Worm (Caenorhabditis elegans): ENCODE results near the gene fbxb-55.

fbxb-55 gene

ce11 chrIV:4079514-4079913 lies 10.9 kb downstream of the fbxb-55 start, which contains the start of gene C35B1.4:
Gene C35B1.4, plus strand, starts transcription at chrIV:4079814.
- TF ChIP-seq him-1 (tag; optimal IDR thresholded peaks at IDR 0.05): no peak

ce11 chrIV:4080846-4081245 lies 12.3 kb downstream of the fbxb-55 start, which contains the start of the genes C35B1.9 and C35B1.3:
Gene C35B1.9, minus strand, starts transcription at chrIV:4080946.
Gene C35B1.3, plus strand, starts transcription at chrIV:4081151.
- TF ChIP-seq him-1 (tag; optimal IDR thresholded peaks at IDR 0.05) (no peak), W03F9.2 (tag; optimal IDR thresholded peaks at IDR 0.05) (no peak), dao-5 (tag; optimal IDR thresholded peaks at IDR 0.05) (no peak)

- no peak for TF ChIP-seq dao-5 (tag; optimal IDR thresholded peaks at IDR 0.05)
- TF ChIP-seq W03F9.2 (tag; optimal IDR thresholded peaks at IDR 0.05): no peak
- TF ChIP-seq him-1 (tag; optimal IDR thresholded peaks at IDR 0.05): no peak
Observed at ce11 chrIV:4082599-4082998, 14.0 kb downstream of the fbxb-55 start.

ce11 chrIV:4083094-4083493 lies 14.5 kb downstream of the fbxb-55 start:
- TF ChIP-seq dao-5 (tag; optimal IDR thresholded peaks at IDR 0.05) (no peak), him-1 (tag; optimal IDR thresholded peaks at IDR 0.05) (no peak), W03F9.2 (tag; optimal IDR thresholded peaks at IDR 0.05) (no peak)

- TF ChIP-seq W03F9.2 (tag; optimal IDR thresholded peaks at IDR 0.05) (no peak), dao-5 (tag; optimal IDR thresholded peaks at IDR 0.05) (no peak), him-1 (tag; optimal IDR thresholded peaks at IDR 0.05) (no peak)
Observed at ce11 chrIV:4084109-4084508, 15.5 kb downstream of the fbxb-55 start, which contains the start of gene C35B1.5. Gene C35B1.5, minus strand, starts transcription at chrIV:4084209.

- TF ChIP-seq him-1 (tag; optimal IDR thresholded peaks at IDR 0.05) (no peak), W03F9.2 (tag; optimal IDR thresholded peaks at IDR 0.05) (peak; percentile 2)
Observed at ce11 chrIV:4085022-4085421, 16.4 kb downstream of the fbxb-55 start.

ce11 chrIV:4085787-4086262 lies 17.2 kb downstream of the fbxb-55 start, which contains the start of gene C35B1.2:
Gene C35B1.2, plus strand, starts transcription at chrIV:4086212.
- TF ChIP-seq W03F9.2 (tag; optimal IDR thresholded peaks at IDR 0.05): peak; percentile 23
- TF ChIP-seq dao-5 (tag; optimal IDR thresholded peaks at IDR 0.05): no peak
- TF ChIP-seq him-1 (tag; optimal IDR thresholded peaks at IDR 0.05): no peak

- TF ChIP-seq him-1 (tag; optimal IDR thresholded peaks at IDR 0.05): peak; percentile 11
- TF ChIP-seq dao-5 (tag; optimal IDR thresholded peaks at IDR 0.05): no peak
- TF ChIP-seq W03F9.2 (tag; optimal IDR thresholded peaks at IDR 0.05): no peak
Observed at ce11 chrIV:4093087-4093486, 24.5 kb downstream of the fbxb-55 start.

- no peak for TF ChIP-seq dao-5 (tag; optimal IDR thresholded peaks at IDR 0.05)
- TF ChIP-seq him-1 (tag; optimal IDR thresholded peaks at IDR 0.05): no peak
- no peak for TF ChIP-seq W03F9.2 (tag; optimal IDR thresholded peaks at IDR 0.05)
Observed at ce11 chrIV:4094364-4094763, 25.8 kb downstream of the fbxb-55 start.

- no peak for TF ChIP-seq him-1 (tag; optimal IDR thresholded peaks at IDR 0.05)
- no peak for TF ChIP-seq dao-5 (tag; optimal IDR thresholded peaks at IDR 0.05)
- TF ChIP-seq W03F9.2 (tag; optimal IDR thresholded peaks at IDR 0.05): no peak
Observed at ce11 chrIV:4096940-4097339, 28.4 kb downstream of the fbxb-55 start.

- TF ChIP-seq W03F9.2 (tag; optimal IDR thresholded peaks at IDR 0.05) (no peak), him-1 (tag; optimal IDR thresholded peaks at IDR 0.05) (no peak), dao-5 (tag; optimal IDR thresholded peaks at IDR 0.05) (no peak)
Observed at ce11 chrIV:4099773-4100172, 31.2 kb downstream of the fbxb-55 start.

ce11 chrIV:4102720-4103119 lies 34.1 kb downstream of the fbxb-55 start, which contains the start of gene ubc-1:
Gene ubc-1, plus strand, starts transcription at chrIV:4103020.
- TF ChIP-seq him-1 (tag; optimal IDR thresholded peaks at IDR 0.05): no peak
- TF ChIP-seq dao-5 (tag; optimal IDR thresholded peaks at IDR 0.05): no peak
- TF ChIP-seq W03F9.2 (tag; optimal IDR thresholded peaks at IDR 0.05): no peak

- TF ChIP-seq him-1 (tag; optimal IDR thresholded peaks at IDR 0.05) (no peak), W03F9.2 (tag; optimal IDR thresholded peaks at IDR 0.05) (no peak), dao-5 (tag; optimal IDR thresholded peaks at IDR 0.05) (no peak)
Observed at ce11 chrIV:4108767-4109166, 40.2 kb downstream of the fbxb-55 start, which contains the start of gene C35B1.7. Gene C35B1.7, plus strand, starts transcription at chrIV:4109067.

ce11 chrIV:4112387-4112786 lies 43.8 kb downstream of the fbxb-55 start, which contains the start of gene F49F1.14:
Gene F49F1.14, minus strand, starts transcription at chrIV:4112487.
- no peak for TF ChIP-seq dao-5 (tag; optimal IDR thresholded peaks at IDR 0.05)
- TF ChIP-seq him-1 (tag; optimal IDR thresholded peaks at IDR 0.05): no peak
- no peak for TF ChIP-seq W03F9.2 (tag; optimal IDR thresholded peaks at IDR 0.05)

- TF ChIP-seq W03F9.2 (tag; optimal IDR thresholded peaks at IDR 0.05) (no peak), dao-5 (tag; optimal IDR thresholded peaks at IDR 0.05) (no peak), him-1 (tag; optimal IDR thresholded peaks at IDR 0.05) (no peak)
Observed at ce11 chrIV:4114526-4114925, 45.9 kb downstream of the fbxb-55 start, which contains the start of gene F49F1.15. Gene F49F1.15, minus strand, starts transcription at chrIV:4114626.

Measured in whole organism, L4/young adult.